Fruit fly (Drosophila melanogaster) whole organism, embryonic: Measurements from ENCODE around the gene Max.
A peak's percentile ranks its signal among the peaks of the same experiment; 100 is the strongest.

Experiments used
- ATbp ChIP-seq: fragments of 200-800 bp; sonication (Bioruptor generic); optimal IDR thresholded peaks from 2 replicates; lab custom pipeline; 2017; ENCODE audit warnings: missing biosample characterization, mild to moderate bottlenecking, missing genetic modification characterization, missing genetic modification reagents
- Aef1 ChIP-seq: fragments of 200-800 bp; sonication (Bioruptor generic); IDR thresholded peaks from 3 replicates; pipeline ENCODE4 v1.3.6; 2022; ENCODE audit warnings: missing biosample characterization, missing genetic modification characterization
- Atf3 ChIP-seq: fragments of 200-800 bp; sonication (Bioruptor generic); optimal IDR thresholded peaks from 3 replicates; lab custom pipeline; 2016; ENCODE audit warnings: missing biosample characterization, missing genetic modification characterization
- Bdp1 ChIP-seq: fragments of 200-800 bp; sonication (Bioruptor generic); optimal IDR thresholded peaks from 3 replicates; lab custom pipeline; 2016; ENCODE audit warnings: missing biosample characterization, missing genetic modification characterization
- CG10543 ChIP-seq: fragments of 200-800 bp; sonication (Bioruptor generic); optimal IDR thresholded peaks from 3 replicates; lab custom pipeline; 2017; ENCODE audit warnings: missing biosample characterization, mild to moderate bottlenecking, missing genetic modification characterization, moderate library complexity
- CG10565 ChIP-seq: fragments of 200-800 bp; sonication (Bioruptor generic); optimal IDR thresholded peaks from 3 replicates; lab custom pipeline; 2016; ENCODE audit warnings: missing biosample characterization, mild to moderate bottlenecking, missing genetic modification characterization
- CG10959 ChIP-seq: fragments of 200-800 bp; sonication (Bioruptor generic); IDR thresholded peaks from 2 replicates; pipeline ENCODE4 v1.3.6; 2022; ENCODE audit warnings: missing biosample characterization, missing genetic modification characterization
- CG11093 ChIP-seq: fragments of 200-800 bp; sonication (Bioruptor generic); IDR thresholded peaks from 3 replicates; pipeline ENCODE4 v1.3.6; 2022; ENCODE audit warnings: missing biosample characterization, missing genetic modification characterization
- CG11723 ChIP-seq: fragments of 200-800 bp; sonication (Bioruptor generic); optimal IDR thresholded peaks from 2 replicates; lab custom pipeline; 2017; ENCODE audit warnings: missing biosample characterization, mild to moderate bottlenecking, missing genetic modification characterization
- CG12155 ChIP-seq: fragments of 200-800 bp; sonication (Bioruptor generic); optimal IDR thresholded peaks from 3 replicates; lab custom pipeline; 2016; ENCODE audit warnings: missing biosample characterization, missing genetic modification characterization
- CG1233 ChIP-seq: fragments of 200-800 bp; sonication (Bioruptor generic); optimal IDR thresholded peaks from 4 replicates; lab custom pipeline; 2018; ENCODE audit warnings: missing biosample characterization, mild to moderate bottlenecking, missing genetic modification characterization
- CG14441 ChIP-seq: fragments of 200-800 bp; sonication (Bioruptor generic); IDR thresholded peaks from 2 replicates; pipeline ENCODE4 v1.3.6; 2022; ENCODE audit warnings: missing biosample characterization, missing genetic modification characterization
- CG14965 ChIP-seq: fragments of 200-800 bp; sonication (Bioruptor generic); optimal IDR thresholded peaks from 2 replicates; lab custom pipeline; 2016; ENCODE audit warnings: missing biosample characterization, missing genetic modification characterization, borderline replicate concordance
- CG15011 ChIP-seq: fragments of 200-800 bp; sonication (Bioruptor generic); optimal IDR thresholded peaks from 3 replicates; lab custom pipeline; 2018; ENCODE audit warnings: missing biosample characterization, mild to moderate bottlenecking, missing genetic modification characterization
- CG1529 ChIP-seq: fragments of 200-800 bp; sonication (Bioruptor generic); optimal IDR thresholded peaks from 3 replicates; lab custom pipeline; 2018; ENCODE audit warnings: missing biosample characterization, missing genetic modification characterization
- CG17385 ChIP-seq: fragments of 200-800 bp; sonication (Bioruptor generic); optimal IDR thresholded peaks from 3 replicates; lab custom pipeline; 2018; ENCODE audit warnings: missing biosample characterization, mild to moderate bottlenecking, missing genetic modification characterization
- CG18476 ChIP-seq: fragments of 200-800 bp; sonication (Bioruptor generic); optimal IDR thresholded peaks from 2 replicates; lab custom pipeline; 2016; ENCODE audit warnings: missing biosample characterization, mild to moderate bottlenecking, missing genetic modification characterization
- CG2129 ChIP-seq: fragments of 200-800 bp; sonication (Bioruptor generic); IDR thresholded peaks from 2 replicates; pipeline ENCODE4 v1.3.6; 2022; ENCODE audit warnings: missing biosample characterization, missing genetic modification characterization; ENCODE audit not compliant: partially characterized antibody
- CG2199 ChIP-seq: fragments of 200-800 bp; sonication (Bioruptor generic); IDR thresholded peaks from 3 replicates; pipeline ENCODE4 v1.3.6; 2022; ENCODE audit warnings: missing biosample characterization, missing genetic modification characterization
- CG30431 ChIP-seq: fragments of 200-800 bp; sonication (Bioruptor generic); optimal IDR thresholded peaks from 2 replicates; lab custom pipeline; 2017; ENCODE audit warnings: missing biosample characterization, missing genetic modification characterization
- CG31224 ChIP-seq: fragments of 200-800 bp; sonication (Bioruptor generic); IDR thresholded peaks from 2 replicates; pipeline ENCODE4 v1.3.6; 2022; ENCODE audit warnings: missing biosample characterization, missing genetic modification characterization
- CG32772 ChIP-seq: fragments of 200-800 bp; sonication (Bioruptor generic); IDR thresholded peaks from 2 replicates; pipeline ENCODE4 v1.3.6; 2022; ENCODE audit warnings: missing biosample characterization, missing genetic modification characterization
- CG42726 ChIP-seq: fragments of 200-800 bp; sonication (Bioruptor generic); IDR thresholded peaks from 2 replicates; pipeline ENCODE4 v1.3.6; 2022; ENCODE audit warnings: missing biosample characterization, missing genetic modification characterization; ENCODE audit not compliant: partially characterized antibody
- CG4707 ChIP-seq: fragments of 200-800 bp; sonication (Bioruptor generic); optimal IDR thresholded peaks from 2 replicates; lab custom pipeline; 2018; ENCODE audit warnings: missing biosample characterization, mild to moderate bottlenecking, missing genetic modification characterization, moderate library complexity
- CG6175 ChIP-seq: fragments of 200-800 bp; sonication (Bioruptor generic); IDR thresholded peaks from 3 replicates; pipeline ENCODE4 v1.3.6; 2022; ENCODE audit warnings: missing biosample characterization, missing genetic modification characterization
- CG7745 ChIP-seq: fragments of 200-800 bp; sonication (Bioruptor generic); optimal IDR thresholded peaks from 2 replicates; lab custom pipeline; 2018; ENCODE audit warnings: missing biosample characterization, mild to moderate bottlenecking, missing genetic modification characterization, moderate library complexity
- CG8281 ChIP-seq: fragments of 200-800 bp; sonication (Bioruptor generic); optimal IDR thresholded peaks from 2 replicates; lab custom pipeline; 2018; ENCODE audit warnings: missing biosample characterization, mild to moderate bottlenecking, missing genetic modification characterization, moderate library complexity
- CG8924 ChIP-seq: fragments of 200-800 bp; optimal IDR thresholded peaks from 3 replicates; lab custom pipeline; 2019; ENCODE audit warnings: missing biosample characterization, mild to moderate bottlenecking, missing genetic modification characterization, moderate library complexity
- CHES-1-like ChIP-seq: fragments of 200-800 bp; sonication (Bioruptor generic); optimal IDR thresholded peaks from 2 replicates; lab custom pipeline; 2016; ENCODE audit warnings: missing biosample characterization, missing genetic modification characterization
- Doc2 ChIP-seq: fragments of 200-800 bp; sonication (Bioruptor generic); IDR thresholded peaks from 2 replicates; pipeline ENCODE4 v1.3.6; 2022; ENCODE audit warnings: missing biosample characterization, missing genetic modification characterization
- GATAe ChIP-seq: fragments of 200-800 bp; sonication (Bioruptor generic); conservative IDR thresholded peaks from 2 replicates; pipeline ENCODE4 v1.3.6; 2022; ENCODE audit warnings: missing biosample characterization, missing genetic modification characterization
- Hr39 ChIP-seq: fragments of >200 bp; optimal IDR thresholded peaks from 2 replicates; lab custom pipeline; 2017
- Stat92E ChIP-seq, 3 experiments: fragments of >200 bp in 2 of 3; fragments of 200-800 bp in 1 of 3; sonication (Bioruptor generic) in 1 of 3; optimal IDR thresholded peaks; 2 replicates each; lab custom pipeline; 2017 to 2019; ENCODE audit warnings: missing biosample characterization in 3 of 3, missing genetic modification characterization in 3 of 3, mild to moderate bottlenecking in 1 of 3, moderate library complexity in 1 of 3
- cg ChIP-seq: fragments of 200-800 bp; sonication (Bioruptor generic); optimal IDR thresholded peaks from 3 replicates; lab custom pipeline; 2019; ENCODE audit warnings: missing biosample characterization, mild to moderate bottlenecking, missing genetic modification characterization, moderate library complexity
- chn ChIP-seq: fragments of 200-800 bp; sonication (Bioruptor generic); optimal IDR thresholded peaks from 2 replicates; lab custom pipeline; 2016; ENCODE audit warnings: missing biosample characterization, missing genetic modification characterization
- crc ChIP-seq: fragments of 200-800 bp; sonication (Bioruptor generic); optimal IDR thresholded peaks from 2 replicates; lab custom pipeline; 2016; ENCODE audit warnings: missing biosample characterization, missing genetic modification characterization
- fd3F ChIP-seq: fragments of 200-800 bp; sonication (Bioruptor generic); optimal IDR thresholded peaks from 2 replicates; lab custom pipeline; 2018; ENCODE audit warnings: missing biosample characterization, mild to moderate bottlenecking, missing genetic modification characterization, moderate library complexity
- fd96Cb ChIP-seq: fragments of 200-800 bp; sonication (Bioruptor generic); optimal IDR thresholded peaks from 2 replicates; lab custom pipeline; 2018; ENCODE audit warnings: missing biosample characterization, mild to moderate bottlenecking, missing genetic modification characterization, moderate library complexity
- gt ChIP-seq: fragments of 200-800 bp; sonication (Bioruptor generic); IDR thresholded peaks from 2 replicates; pipeline ENCODE4 v1.3.6; 2022; ENCODE audit warnings: missing biosample characterization, missing genetic modification characterization
- klu ChIP-seq: fragments of 200-800 bp; sonication (Bioruptor generic); IDR thresholded peaks from 2 replicates; pipeline ENCODE4 v1.3.6; 2022; ENCODE audit warnings: missing biosample characterization, missing genetic modification characterization
- lbe ChIP-seq: fragments of 200-800 bp; sonication (Bioruptor generic); optimal IDR thresholded peaks from 2 replicates; lab custom pipeline; 2016; ENCODE audit warnings: missing biosample characterization, mild to moderate bottlenecking, missing genetic modification characterization
- lola ChIP-seq, 3 experiments: fragments of >200 bp in 2 of 3; fragments of 200-800 bp in 1 of 3; sonication (Bioruptor generic) in 1 of 3; optimal IDR thresholded peaks; 2 replicates each; lab custom pipeline; 2017 to 2019; ENCODE audit warnings: missing biosample characterization in 3 of 3, missing genetic modification characterization in 3 of 3, mild to moderate bottlenecking in 1 of 3, moderate library complexity in 1 of 3
- nerfin-1 ChIP-seq: fragments of 200-800 bp; sonication (Bioruptor generic); optimal IDR thresholded peaks from 3 replicates; lab custom pipeline; 2019; ENCODE audit warnings: missing biosample characterization, mild to moderate bottlenecking, missing genetic modification characterization, moderate library complexity
- p53 ChIP-seq: fragments of 200-800 bp; sonication (Bioruptor generic); optimal IDR thresholded peaks from 2 replicates; lab custom pipeline; 2016; ENCODE audit warnings: missing biosample characterization, missing genetic modification characterization
- psq ChIP-seq: fragments of 200-800 bp; sonication (Bioruptor generic); optimal IDR thresholded peaks from 2 replicates; lab custom pipeline; 2017; ENCODE audit warnings: missing biosample characterization, missing genetic modification characterization
- so ChIP-seq: fragments of 200-800 bp; sonication (Bioruptor generic); IDR thresholded peaks from 3 replicates; pipeline ENCODE4 v1.3.6; 2022; ENCODE audit warnings: missing biosample characterization, missing genetic modification characterization
- sob ChIP-seq: fragments of 200-800 bp; sonication (Bioruptor generic); IDR thresholded peaks from 2 replicates; pipeline ENCODE4 v1.3.6; 2022; ENCODE audit warnings: missing biosample characterization, missing genetic modification characterization
- ssp ChIP-seq: fragments of 200-800 bp; sonication (Bioruptor generic); IDR thresholded peaks from 2 replicates; pipeline ENCODE4 v1.3.6; 2022; ENCODE audit warnings: missing biosample characterization, missing genetic modification characterization
- tin ChIP-seq: fragments of 200-800 bp; sonication (Bioruptor generic); optimal IDR thresholded peaks from 3 replicates; lab custom pipeline; 2016; ENCODE audit warnings: missing biosample characterization, missing genetic modification characterization
- twi ChIP-seq: fragments of 200-800 bp; optimal IDR thresholded peaks from 2 replicates; lab custom pipeline; 2019; ENCODE audit warnings: missing biosample characterization, mild to moderate bottlenecking, missing genetic modification characterization, moderate library complexity

Max gene

dm6 chr3L:19254715-19255428, 9.1 kb downstream of the Max start, which contains the start of the genes mRpL21 and rept (continued):
- peak; percentile 37 for TF ChIP-seq CG10543
- TF ChIP-seq CG1529 (GFP tag; lab: Kevin White, UChicago): no peak
- TF ChIP-seq Hr39 (lab: Kevin White, UChicago): no peak
- peak; percentile 52 for TF ChIP-seq CG17385 (GFP tag; lab: Kevin White, UChicago)
- TF ChIP-seq CG30431 (GFP tag; lab: Kevin White, UChicago): no peak
- TF ChIP-seq chn (GFP tag; lab: Kevin White, UChicago): peak; percentile 48
- TF ChIP-seq psq (GFP tag; lab: Kevin White, UChicago): no peak
- TF ChIP-seq CG10959 (GFP tag; lab: Robert Waterston, UW): no peak
- no peak for TF ChIP-seq CG7745 (tag; lab: Kevin White, UChicago)
- 0 out of 3 replicates have a peak, but pooled peaks have one; percentile 13 for TF ChIP-seq Aef1 (GFP tag; lab: Robert Waterston, UW)
- TF ChIP-seq CG15011 (GFP tag; lab: Kevin White, UChicago): no peak
- peak; percentile 34; the same call in 1 of the 2 replicates for TF ChIP-seq CG31224 (GFP tag; lab: Robert Waterston, UW)
- TF ChIP-seq klu (GFP tag; lab: Robert Waterston, UW): peak; percentile 16; the same call in 1 of the 2 replicates
- TF ChIP-seq CG14441 (GFP tag; lab: Robert Waterston, UW): peak; percentile 24; the same call in 1 of the 2 replicates
- no peak for TF ChIP-seq GATAe (GFP tag; lab: Robert Waterston, UW)
- TF ChIP-seq CG14965 (GFP tag; lab: Kevin White, UChicago): no peak
- no peak for TF ChIP-seq CG8281 (tag; lab: Kevin White, UChicago)
- no peak for TF ChIP-seq ATbp (GFP tag; lab: Kevin White, UChicago)
- no peak for TF ChIP-seq CG6175 (GFP tag; lab: Robert Waterston, UW)
- peak; percentile 42 for TF ChIP-seq CG8924
- TF ChIP-seq crc (GFP tag; lab: Kevin White, UChicago): no peak
- TF ChIP-seq fd3F (GFP tag; lab: Kevin White, UChicago): peak; percentile 32
- TF ChIP-seq Stat92E (GFP tag; optimal IDR thresholded peaks at IDR 0.05; lab: Kevin White, UChicago): peak in 1 of 3 experiments; percentile 17
- TF ChIP-seq p53 (GFP tag; lab: Kevin White, UChicago): no peak
- TF ChIP-seq tin (GFP tag; lab: Kevin White, UChicago): peak; percentile 51
- TF ChIP-seq CG11723: peak; percentile 12
- TF ChIP-seq so (GFP tag; lab: Robert Waterston, UW): no peak
- TF ChIP-seq CG32772 (GFP tag; lab: Robert Waterston, UW): no peak
- peak; percentile 60 for TF ChIP-seq sob
- TF ChIP-seq lbe (GFP tag; lab: Kevin White, UChicago): no peak
- TF ChIP-seq CHES-1-like: peak; percentile 79
- no peak for TF ChIP-seq CG11093 (GFP tag; lab: Robert Waterston, UW)
- no peak for TF ChIP-seq CG2199 (GFP tag; lab: Robert Waterston, UW)
- TF ChIP-seq fd96Cb (tag; lab: Kevin White, UChicago): no peak
- peak; percentile 27 for TF ChIP-seq CG10565 (GFP tag; lab: Kevin White, UChicago)
- peak; percentile 81 for TF ChIP-seq twi
- TF ChIP-seq CG12155 (GFP tag; lab: Kevin White, UChicago): peak; percentile 54
- TF ChIP-seq CG18476: peak; percentile 23
- TF ChIP-seq Atf3 (GFP tag; lab: Kevin White, UChicago): no peak
- TF ChIP-seq CG42726: no peak
- peak; percentile 51 for TF ChIP-seq Bdp1 (GFP tag; lab: Kevin White, UChicago)
- peak; percentile 36 for TF ChIP-seq CG1233
- no peak for TF ChIP-seq CG4707 (GFP tag; lab: Kevin White, UChicago)
- TF ChIP-seq nerfin-1 (tag; lab: Kevin White, UChicago): peak; percentile 36
- no peak for TF ChIP-seq CG2129 (GFP tag; lab: Robert Waterston, UW)
- no peak for TF ChIP-seq ssp (GFP tag; lab: Robert Waterston, UW)
- peak in 1 of 3 experiments; percentile 35 for TF ChIP-seq lola (GFP tag; optimal IDR thresholded peaks at IDR 0.05; lab: Kevin White, UChicago)
- no peak for TF ChIP-seq Doc2 (GFP tag; lab: Robert Waterston, UW)
- no peak for TF ChIP-seq gt
- TF ChIP-seq cg (GFP tag; lab: Kevin White, UChicago): no peak
